Worm (Caenorhabditis elegans) whole organism, L4/young adult: ENCODE results near the gene F18H3.1.
A peak's percentile ranks its signal among the peaks of the same experiment; 100 is the strongest.

Experiments
- W03F9.2 ChIP-seq: fragments of 150-350 bp; optimal IDR thresholded peaks from 2 replicates; lab custom pipeline; 2014; ENCODE audit warnings: missing biosample characterization, missing genetic modification characterization
- dao-5 ChIP-seq: sonication (generic microtip); optimal IDR thresholded peaks from 2 replicates; lab custom pipeline; 2016; ENCODE audit warnings: missing genotype, missing genetic modification characterization, moderate library complexity, missing compliant biosample characterization
- him-1 ChIP-seq: sonication (generic microtip); optimal IDR thresholded peaks from 2 replicates; lab custom pipeline; 2016; ENCODE audit warnings: missing genotype, missing genetic modification reagents, missing genetic modification characterization, missing compliant biosample characterization

ce11 chrX:13518861-13519713 lies at the start of gene F18H3.1, which contains the start of gene cdk-4:
- TF ChIP-seq dao-5 (no peak), W03F9.2 (tag; lab: Kevin White, UChicago) (no peak), him-1 (tag; lab: Kevin White, UChicago) (peak; percentile 53)
